Worm (Caenorhabditis elegans) whole organism, mixed stage, embryonic: ENCODE measurements around the gene srx-62.
A peak's percentile ranks its signal among the peaks of the same experiment; 100 is the strongest.

Experiments used
- blmp-1 ChIP-seq: fragments of 150-350 bp; optimal IDR thresholded peaks from 2 replicates; lab custom pipeline; 2014; ENCODE audit warnings: missing biosample characterization, missing genetic modification characterization
- ceh-39 ChIP-seq: fragments of 150-350 bp; optimal IDR thresholded peaks from 2 replicates; lab custom pipeline; 2014; ENCODE audit warnings: missing biosample characterization, missing genetic modification characterization
- ceh-83 ChIP-seq: fragments of 200-800 bp; sonication (Bioruptor generic); optimal IDR thresholded peaks from 2 replicates; lab custom pipeline; 2018; ENCODE audit warnings: mild to moderate bottlenecking, missing genetic modification characterization, missing compliant biosample characterization
- cnd-1 ChIP-seq: fragments of 200-800 bp; sonication (Bioruptor generic); optimal IDR thresholded peaks from 2 replicates; lab custom pipeline; 2018; ENCODE audit warnings: mild to moderate bottlenecking, missing genetic modification characterization, missing compliant biosample characterization
- drap-1 ChIP-seq: fragments of 200-800 bp; sonication (Bioruptor generic); optimal IDR thresholded peaks from 3 replicates; lab custom pipeline; 2018; ENCODE audit warnings: mild to moderate bottlenecking, missing genetic modification characterization, missing compliant biosample characterization
- elt-1 ChIP-seq: sonication (generic microtip); optimal IDR thresholded peaks from 2 replicates; lab custom pipeline; 2017; ENCODE audit warnings: missing genetic modification characterization, mild to moderate bottlenecking, missing compliant biosample characterization, antibody characterized with exemption, moderate library complexity, borderline replicate concordance; ENCODE audit not compliant: insufficient read depth
- elt-3 ChIP-seq: fragments of 150-350 bp; optimal IDR thresholded peaks from 2 replicates; lab custom pipeline; 2014; ENCODE audit warnings: missing biosample characterization, missing genetic modification characterization
- flh-1 ChIP-seq: fragments of 200-800 bp; sonication (Bioruptor generic); optimal IDR thresholded peaks from 2 replicates; lab custom pipeline; 2018; ENCODE audit warnings: mild to moderate bottlenecking, missing genetic modification characterization, moderate library complexity, missing compliant biosample characterization
- ham-2 ChIP-seq: fragments of 200-800 bp; sonication (Bioruptor generic); optimal IDR thresholded peaks from 2 replicates; lab custom pipeline; 2018; ENCODE audit warnings: mild to moderate bottlenecking, missing genetic modification characterization, missing compliant biosample characterization
- hlh-1 ChIP-seq: fragments of 150-350 bp; optimal IDR thresholded peaks from 2 replicates; lab custom pipeline; 2014; ENCODE audit warnings: missing biosample characterization, missing genetic modification reagents, missing genetic modification characterization
- lin-13 ChIP-seq: fragments of 150-350 bp; optimal IDR thresholded peaks from 2 replicates; lab custom pipeline; 2014; ENCODE audit warnings: missing biosample characterization, missing genetic modification characterization
- lin-32 ChIP-seq: fragments of 200-800 bp; sonication (Bioruptor generic); optimal IDR thresholded peaks from 2 replicates; lab custom pipeline; 2018; ENCODE audit warnings: mild to moderate bottlenecking, missing genetic modification characterization, missing compliant biosample characterization
- lsy-2 ChIP-seq: fragments of 150-350 bp; optimal IDR thresholded peaks from 2 replicates; lab custom pipeline; 2014; ENCODE audit warnings: missing biosample characterization, missing genetic modification characterization
- mls-2 ChIP-seq: sonication (generic microtip); optimal IDR thresholded peaks from 2 replicates; lab custom pipeline; 2016; ENCODE audit warnings: mild to moderate bottlenecking, missing genetic modification characterization, moderate library complexity, missing compliant biosample characterization
- nhr-12 ChIP-seq: fragments of 150-350 bp; optimal IDR thresholded peaks from 2 replicates; lab custom pipeline; 2014; ENCODE audit warnings: missing biosample characterization, missing genetic modification characterization
- nhr-2 ChIP-seq: fragments of 150-350 bp; optimal IDR thresholded peaks from 2 replicates; lab custom pipeline; 2014; ENCODE audit warnings: missing biosample characterization, missing genetic modification characterization
- nhr-237 ChIP-seq: fragments of 150-350 bp; optimal IDR thresholded peaks from 2 replicates; lab custom pipeline; 2014; ENCODE audit warnings: missing biosample characterization, missing genetic modification characterization
- nhr-28 ChIP-seq: fragments of 150-350 bp; optimal IDR thresholded peaks from 2 replicates; lab custom pipeline; 2014; ENCODE audit warnings: missing biosample characterization, missing genetic modification characterization
- sem-2 ChIP-seq: fragments of 200-800 bp; sonication (Bioruptor generic); optimal IDR thresholded peaks from 2 replicates; lab custom pipeline; 2018; ENCODE audit warnings: mild to moderate bottlenecking, missing genetic modification characterization, missing compliant biosample characterization
- tbx-8 ChIP-seq: fragments of 200-800 bp; sonication (Bioruptor generic); optimal IDR thresholded peaks from 2 replicates; lab custom pipeline; 2018; ENCODE audit warnings: mild to moderate bottlenecking, missing genetic modification characterization, moderate library complexity, missing compliant biosample characterization
- unc-120 ChIP-seq: sonication (generic microtip); optimal IDR thresholded peaks from 2 replicates; lab custom pipeline; 2017; ENCODE audit warnings: missing genetic modification characterization, missing compliant biosample characterization; ENCODE audit not compliant: poor library complexity, severe bottlenecking
- unc-62 ChIP-seq: fragments of 150-350 bp; optimal IDR thresholded peaks from 2 replicates; lab custom pipeline; 2014; ENCODE audit warnings: missing biosample characterization, missing genetic modification reagents, missing genetic modification characterization
- zip-8 ChIP-seq: fragments of 150-350 bp; optimal IDR thresholded peaks from 2 replicates; lab custom pipeline; 2014; ENCODE audit warnings: missing biosample characterization, missing genetic modification characterization
- ztf-11 ChIP-seq: fragments of 150-350 bp; optimal IDR thresholded peaks from 2 replicates; lab custom pipeline; 2014; ENCODE audit warnings: missing biosample characterization, missing genetic modification characterization

srx-62 gene

DNA sequence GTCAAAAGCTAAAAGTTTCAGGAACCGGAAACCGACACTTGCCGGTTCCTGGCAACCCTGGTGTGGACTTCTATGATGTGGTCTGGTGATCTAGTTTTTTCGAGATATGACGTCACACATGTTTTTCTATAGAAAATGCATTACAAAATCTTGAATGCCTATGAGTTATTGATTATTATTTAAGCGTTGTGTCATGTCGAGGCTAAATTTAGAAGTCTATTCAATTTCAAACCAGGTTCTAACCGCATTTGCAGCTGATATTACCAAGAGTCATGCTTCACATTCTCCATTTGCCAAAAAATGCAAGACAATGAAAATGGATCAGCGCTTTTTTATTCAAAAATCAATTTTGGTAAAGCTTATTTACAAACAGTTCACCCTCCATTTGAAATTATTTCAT is 23.4 kb upstream of the srx-62 start, which contains the start of gene K09D9.3:
Gene K09D9.3 (plus strand): TSS at position 301 of the 400 bp plus-strand sequence.
- TF ChIP-seq ceh-83 (no peak), zip-8 (tag; lab: Kevin White, UChicago) (peak; percentile 65), blmp-1 (tag; lab: Kevin White, UChicago) (no peak), unc-120 (tag; lab: Kevin White, UChicago) (no peak)

ce11 chrV:4018591-4018990 is 22.9 kb upstream of the srx-62 start:
- TF ChIP-seq ham-2 (no peak), flh-1 (GFP tag; lab: Kevin White, UChicago) (no peak), nhr-28 (tag; lab: Kevin White, UChicago) (no peak), lin-13 (tag; lab: Kevin White, UChicago) (no peak), elt-1 (tag; lab: Kevin White, UChicago) (no peak)

- TF ChIP-seq tbx-8 (GFP tag; lab: Kevin White, UChicago), result no peak
- TF ChIP-seq unc-62 (GFP tag; lab: Kevin White, UChicago), result no peak
- TF ChIP-seq elt-3 (tag; lab: Kevin White, UChicago), result no peak
- no peak for TF ChIP-seq ztf-11
- no peak for TF ChIP-seq nhr-2 (tag; lab: Kevin White, UChicago)
- TF ChIP-seq hlh-1, result no peak
- TF ChIP-seq ham-2, result no peak
- no peak for TF ChIP-seq lsy-2 (tag; lab: Kevin White, UChicago)
- TF ChIP-seq ceh-39 (tag; lab: Kevin White, UChicago), result no peak
- no peak for TF ChIP-seq lin-13 (tag; lab: Kevin White, UChicago)
- no peak for TF ChIP-seq nhr-12 (tag; lab: Kevin White, UChicago)
- TF ChIP-seq unc-120 (tag; lab: Kevin White, UChicago), result no peak
- TF ChIP-seq lin-32 (GFP tag; lab: Kevin White, UChicago), result no peak
- no peak for TF ChIP-seq ceh-83
- TF ChIP-seq blmp-1 (tag; lab: Kevin White, UChicago), result no peak
- TF ChIP-seq sem-2 (GFP tag; lab: Kevin White, UChicago), result no peak
- no peak for TF ChIP-seq zip-8 (tag; lab: Kevin White, UChicago)
- no peak for TF ChIP-seq drap-1 (GFP tag; lab: Kevin White, UChicago)
- no peak for TF ChIP-seq nhr-28 (tag; lab: Kevin White, UChicago)
These were observed 21.0 kb upstream of the srx-62 start, which contains the start of gene srw-89 for ce11 chrV:4016780-4017179. srw-89 (plus strand) TSS chrV:4017080.

ce11 chrV:4010170-4010569 is 14.4 kb upstream of the srx-62 start, which contains the start of gene srh-4:
srh-4 (plus strand) TSS chrV:4010470.
- TF ChIP-seq mls-2, result no peak

- TF ChIP-seq nhr-237 (no peak), lin-32 (GFP tag; lab: Kevin White, UChicago) (no peak), nhr-2 (tag; lab: Kevin White, UChicago) (no peak)
These were observed 12.2 kb upstream of the srx-62 start, which contains the start of gene srh-7 for ce11 chrV:4007927-4008326. srh-7 (plus strand) TSS chrV:4008227.

ce11 chrV:4005219-4005618 is 9.5 kb upstream of the srx-62 start, which contains the start of gene srh-8:
srh-8 (plus strand) TSS chrV:4005519.
- TF ChIP-seq ham-2 (no peak), lsy-2 (tag; lab: Kevin White, UChicago) (no peak), drap-1 (GFP tag; lab: Kevin White, UChicago) (no peak)

DNA sequence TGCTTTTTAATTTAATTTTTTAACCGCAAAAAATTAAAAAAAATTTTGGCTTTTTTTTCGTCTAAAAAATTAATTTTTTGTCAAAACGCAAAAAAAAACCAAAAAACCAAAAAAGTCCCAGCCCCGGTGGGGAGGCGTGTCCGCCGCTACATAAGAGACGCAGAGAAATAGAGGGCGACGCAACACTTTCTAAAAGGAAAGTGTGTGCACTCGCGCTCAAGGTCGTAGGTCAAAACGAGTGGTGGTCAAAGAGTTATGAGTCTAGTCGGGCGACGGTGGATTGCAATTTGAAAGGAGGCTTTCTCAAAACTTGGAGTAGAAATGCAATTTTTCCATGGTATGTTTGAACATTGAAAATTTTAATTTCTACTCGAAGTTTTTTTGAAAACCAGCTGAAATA is 8.8 kb upstream of the srx-62 start:
- TF ChIP-seq cnd-1 (no peak), ceh-83 (no peak)

ce11 chrV:3994048-3994447 is 1.7 kb downstream of the srx-62 start, which contains the start of gene K09D9.9:
K09D9.9 (minus strand) TSS chrV:3994148.
- TF ChIP-seq lin-13 (tag; lab: Kevin White, UChicago) (no peak), nhr-12 (tag; lab: Kevin White, UChicago) (no peak), ham-2 (no peak)
